Worm (Caenorhabditis elegans): ENCODE measurements around the gene igdb-2.

ce11 chrIV:12454115-12454514 is 14.3 kb upstream of the igdb-2 start, which contains the start of gene spe-44:
- no peak for TF ChIP-seq lsy-2 (tag; optimal IDR thresholded peaks at IDR 0.05)
- no peak for TF ChIP-seq snpc-4 (tag; optimal IDR thresholded peaks at IDR 0.05)
- no peak for TF ChIP-seq ztf-11 (tag; optimal IDR thresholded peaks at IDR 0.05)
- no peak for TF ChIP-seq zag-1 (tag; optimal IDR thresholded peaks at IDR 0.05)
- no peak for TF ChIP-seq lin-39 (tag; optimal IDR thresholded peaks at IDR 0.05)
- TF ChIP-seq nhr-237 (tag; optimal IDR thresholded peaks at IDR 0.05), result no peak
- no peak for TF ChIP-seq lin-13 (GFP tag; optimal IDR thresholded peaks at IDR 0.05)
- TF ChIP-seq skn-1 (tag; optimal IDR thresholded peaks at IDR 0.05), result no peak
- no peak for TF ChIP-seq elt-3 (tag; optimal IDR thresholded peaks at IDR 0.05)
- TF ChIP-seq peb-1 (tag; optimal IDR thresholded peaks at IDR 0.05), result no peak
